Fruit fly (Drosophila melanogaster) whole organism, adult: ENCODE data around the gene Pp1-87B.
"Not testable (repeated sequence)": the region's sequence is repeated elsewhere in the genome, so short reads cannot be mapped to it uniquely, and the experiment has no call there.

ENCODE experiments used
- CG11617 ChIP-seq: fragments of 200-800 bp; sonication (Bioruptor generic); optimal IDR thresholded peaks from 2 replicates; lab custom pipeline; 2017; ENCODE audit warnings: mild to moderate bottlenecking, missing biosample characterization, missing genetic modification reagents, missing genetic modification characterization
- CG14711 ChIP-seq: fragments of 200-800 bp; sonication (Bioruptor generic); optimal IDR thresholded peaks from 2 replicates; lab custom pipeline; 2018; ENCODE audit warnings: missing biosample characterization, mild to moderate bottlenecking, missing genetic modification characterization, moderate library complexity
- CG1620 ChIP-seq: fragments of 200-800 bp; sonication (Bioruptor generic); optimal IDR thresholded peaks from 2 replicates; lab custom pipeline; 2016; ENCODE audit warnings: missing biosample characterization, missing genetic modification characterization
- CG5204 ChIP-seq: fragments of 200-800 bp; sonication (Bioruptor generic); optimal IDR thresholded peaks from 2 replicates; lab custom pipeline; 2016; ENCODE audit warnings: missing biosample characterization, missing genetic modification characterization
- CG7045 ChIP-seq: fragments of 200-800 bp; sonication (Bioruptor generic); optimal IDR thresholded peaks from 2 replicates; lab custom pipeline; 2017; ENCODE audit warnings: missing biosample characterization, mild to moderate bottlenecking, missing genetic modification characterization
- CG7101 ChIP-seq: fragments of 200-800 bp; sonication (Bioruptor generic); optimal IDR thresholded peaks from 2 replicates; lab custom pipeline; 2018; ENCODE audit warnings: missing biosample characterization, mild to moderate bottlenecking, missing genetic modification characterization, moderate library complexity
- Clk ChIP-seq: fragments of 200-800 bp; sonication (Bioruptor generic); optimal IDR thresholded peaks from 2 replicates; lab custom pipeline; 2017; ENCODE audit warnings: missing biosample characterization, missing genetic modification characterization
- Crg-1 ChIP-seq: fragments of 200-800 bp; sonication (Bioruptor generic); optimal IDR thresholded peaks from 2 replicates; lab custom pipeline; 2016; ENCODE audit warnings: missing biosample characterization, missing genetic modification characterization
- Hr96 ChIP-seq: fragments of 200-800 bp; sonication (Bioruptor generic); optimal IDR thresholded peaks from 2 replicates; lab custom pipeline; 2016; ENCODE audit warnings: missing biosample characterization, missing genetic modification characterization
- Mnt ChIP-seq: fragments of 200-800 bp; sonication (Bioruptor generic); optimal IDR thresholded peaks from 2 replicates; lab custom pipeline; 2016; ENCODE audit warnings: missing biosample characterization, mild to moderate bottlenecking, missing genetic modification characterization
- bab1 ChIP-seq: fragments of 200-800 bp; sonication (Bioruptor generic); optimal IDR thresholded peaks from 3 replicates; lab custom pipeline; 2019; ENCODE audit warnings: missing biosample characterization, mild to moderate bottlenecking, missing genetic modification characterization, moderate library complexity
- cic ChIP-seq: fragments of 200-800 bp; sonication (Bioruptor generic); optimal IDR thresholded peaks from 2 replicates; lab custom pipeline; 2017; ENCODE audit warnings: missing biosample characterization, mild to moderate bottlenecking, missing genetic modification characterization, moderate library complexity
- cnc ChIP-seq, 2 experiments: fragments of >200 bp; optimal IDR thresholded peaks; 2 replicates each; lab custom pipeline; 2017
- kay ChIP-seq: fragments of 200-800 bp; sonication (Bioruptor generic); peaks from one replicate; lab custom pipeline; 2016; ENCODE audit warnings: missing biosample characterization, missing genetic modification characterization, borderline replicate concordance
- ovo ChIP-seq: fragments of 200-800 bp; sonication (Bioruptor generic); optimal IDR thresholded peaks from 2 replicates; lab custom pipeline; 2016; ENCODE audit warnings: missing biosample characterization, missing genetic modification characterization
- pad ChIP-seq: fragments of 200-800 bp; sonication (Bioruptor generic); optimal IDR thresholded peaks from 3 replicates; lab custom pipeline; 2017; ENCODE audit warnings: missing biosample characterization, missing genetic modification characterization, mild to moderate bottlenecking, moderate library complexity, missing genetic modification reagents
- tj ChIP-seq: fragments of 200-800 bp; sonication (Bioruptor generic); optimal IDR thresholded peaks from 3 replicates; lab custom pipeline; 2017; ENCODE audit warnings: missing biosample characterization, mild to moderate bottlenecking, missing genetic modification characterization, moderate library complexity
- toe ChIP-seq: fragments of 200-800 bp; sonication (Bioruptor generic); optimal IDR thresholded peaks from 2 replicates; lab custom pipeline; 2016; ENCODE audit warnings: missing biosample characterization, missing genetic modification characterization

The Pp1-87B gene

dm6 chr3R:12425510-12426309, at the start of gene Pp1-87B:
Gene Pp1-87B, minus strand, starts transcription at chr3R:12425917.
- TF ChIP-seq ovo (GFP tag; lab: Kevin White, UChicago) = no peak
- TF ChIP-seq CG1620 (GFP tag; lab: Kevin White, UChicago) = peak; percentile 40
- TF ChIP-seq toe (GFP tag; lab: Kevin White, UChicago) = no peak
- peak; percentile 25 for TF ChIP-seq Mnt (GFP tag; lab: Kevin White, UChicago)
- TF ChIP-seq Clk (GFP tag; lab: Kevin White, UChicago) = peak; percentile 22
- peak; percentile 33 for TF ChIP-seq CG11617 (GFP tag; lab: Kevin White, UChicago)
- no peak for TF ChIP-seq cic
- peak; percentile 4 for TF ChIP-seq bab1 (GFP tag; lab: Kevin White, UChicago)
- peak; percentile 4 for TF ChIP-seq Crg-1 (GFP tag; lab: Kevin White, UChicago)
- peak; percentile 24 for TF ChIP-seq CG7101 (tag; lab: Kevin White, UChicago)
- TF ChIP-seq CG7045 (GFP tag; lab: Kevin White, UChicago) = peak; percentile 51
- TF ChIP-seq tj (GFP tag; lab: Kevin White, UChicago) = peak; percentile 27
- TF ChIP-seq pad (GFP tag; lab: Kevin White, UChicago) = peak; percentile 58

dm6 chr3R:12467675-12468074, 42.0 kb upstream of the Pp1-87B start, which contains the start of gene Hsp70Ba:
Gene Hsp70Ba, minus strand, starts transcription at chr3R:12467776.
- TF ChIP-seq tj (GFP tag; lab: Kevin White, UChicago); CG7045 (GFP tag; lab: Kevin White, UChicago); Hr96: not testable (repeated sequence)

dm6 chr3R:12465198-12465597, 39.5 kb upstream of the Pp1-87B start, which contains the start of gene CG5608:
Gene CG5608, minus strand, starts transcription at chr3R:12465298.
- TF ChIP-seq toe (GFP tag; lab: Kevin White, UChicago); ovo (GFP tag; lab: Kevin White, UChicago); CG7101 (tag; lab: Kevin White, UChicago): not testable (repeated sequence)

- TF ChIP-seq Mnt (GFP tag; lab: Kevin White, UChicago) = peak; percentile 82
- peak; percentile 49 for TF ChIP-seq bab1 (GFP tag; lab: Kevin White, UChicago)
- peak; percentile 85 for TF ChIP-seq tj (GFP tag; lab: Kevin White, UChicago)
- peak; percentile 16 for TF ChIP-seq CG7101 (tag; lab: Kevin White, UChicago)
- TF ChIP-seq cic = peak; percentile 39
- no peak for TF ChIP-seq Hr96
- TF ChIP-seq CG11617 (GFP tag; lab: Kevin White, UChicago) = no peak
Observed at dm6 chr3R:12459879-12460522, 34.3 kb upstream of the Pp1-87B start, which contains the start of the genes CG5961 and Polr3C. Gene CG5961, minus strand, starts transcription at chr3R:12460294. Gene Polr3C, plus strand, starts transcription at chr3R:12460414.

- peak; percentile 64 for TF ChIP-seq bab1 (GFP tag; lab: Kevin White, UChicago)
- TF ChIP-seq pad (GFP tag; lab: Kevin White, UChicago) = no peak
- no peak for TF ChIP-seq Hr96
- no peak for TF ChIP-seq Crg-1 (GFP tag; lab: Kevin White, UChicago)
- TF ChIP-seq CG7045 (GFP tag; lab: Kevin White, UChicago) = no peak
- TF ChIP-seq cic = no peak
- peak; percentile 10 for TF ChIP-seq CG7101 (tag; lab: Kevin White, UChicago)
- TF ChIP-seq Mnt (GFP tag; lab: Kevin White, UChicago) = peak; percentile 84
- no peak for TF ChIP-seq CG5204 (GFP tag; lab: Kevin White, UChicago)
- no peak for TF ChIP-seq ovo (GFP tag; lab: Kevin White, UChicago)
- no peak for TF ChIP-seq Clk (GFP tag; lab: Kevin White, UChicago)
Observed at dm6 chr3R:12456370-12456940, 30.7 kb upstream of the Pp1-87B start, which contains the start of gene trus. Gene trus, plus strand, starts transcription at chr3R:12456573.

dm6 chr3R:12454492-12454891, 28.8 kb upstream of the Pp1-87B start:
- no peak for TF ChIP-seq Crg-1 (GFP tag; lab: Kevin White, UChicago)
- no peak for TF ChIP-seq bab1 (GFP tag; lab: Kevin White, UChicago)
- no peak for TF ChIP-seq CG5204 (GFP tag; lab: Kevin White, UChicago)
- no peak for TF ChIP-seq ovo (GFP tag; lab: Kevin White, UChicago)
- no peak for TF ChIP-seq kay
- TF ChIP-seq Hr96 = no peak
- TF ChIP-seq toe (GFP tag; lab: Kevin White, UChicago) = no peak
- TF ChIP-seq cic = no peak
- no peak for TF ChIP-seq Mnt (GFP tag; lab: Kevin White, UChicago)
- TF ChIP-seq tj (GFP tag; lab: Kevin White, UChicago) = no peak
- no peak for TF ChIP-seq CG7101 (tag; lab: Kevin White, UChicago)
- no peak for TF ChIP-seq CG11617 (GFP tag; lab: Kevin White, UChicago)
- no peak for TF ChIP-seq Clk (GFP tag; lab: Kevin White, UChicago)
- no peak for TF ChIP-seq CG1620 (GFP tag; lab: Kevin White, UChicago)
- no peak for TF ChIP-seq CG14711 (tag; lab: Kevin White, UChicago)
- no peak for TF ChIP-seq pad (GFP tag; lab: Kevin White, UChicago)
- TF ChIP-seq cnc (optimal IDR thresholded peaks at IDR 0.05; lab: Kevin White, UChicago) = no peak
